Fruit fly (Drosophila melanogaster) whole organism, pupa: ENCODE measurements around the gene Es2.

Experiments used
- CG13204 ChIP-seq: fragments of 200-800 bp; sonication (Bioruptor generic); optimal IDR thresholded peaks from 2 replicates; lab custom pipeline; 2018; ENCODE audit warnings: missing biosample characterization, mild to moderate bottlenecking, missing genetic modification characterization, moderate library complexity
- CG14655 ChIP-seq: fragments of 200-800 bp; sonication (Bioruptor generic); optimal IDR thresholded peaks from 3 replicates; lab custom pipeline; 2017; ENCODE audit warnings: mild to moderate bottlenecking, missing biosample characterization, missing genetic modification reagents, missing genetic modification characterization
- CG15710 ChIP-seq: fragments of 200-800 bp; sonication (Bioruptor generic); optimal IDR thresholded peaks from 2 replicates; lab custom pipeline; 2018; ENCODE audit warnings: missing biosample characterization, mild to moderate bottlenecking, missing genetic modification characterization, moderate library complexity
- CG17806 ChIP-seq: fragments of 200-800 bp; sonication (Bioruptor generic); optimal IDR thresholded peaks from 2 replicates; lab custom pipeline; 2018; ENCODE audit warnings: missing biosample characterization, mild to moderate bottlenecking, missing genetic modification characterization, moderate library complexity
- CG32121 ChIP-seq: fragments of 200-800 bp; sonication (Bioruptor generic); IDR thresholded peaks from 2 replicates; pipeline ENCODE4 v1.3.6; 2022; ENCODE audit warnings: missing biosample characterization, missing genetic modification characterization
- CG34367 ChIP-seq: fragments of 200-800 bp; sonication (Bioruptor generic); optimal IDR thresholded peaks from 2 replicates; lab custom pipeline; 2018; ENCODE audit warnings: missing biosample characterization, mild to moderate bottlenecking, missing genetic modification characterization
- CG8301 ChIP-seq: fragments of 200-800 bp; sonication (Bioruptor generic); optimal IDR thresholded peaks from 2 replicates; lab custom pipeline; 2018; ENCODE audit warnings: missing biosample characterization, mild to moderate bottlenecking, missing genetic modification characterization
- D1 ChIP-seq: fragments of 200-800 bp; sonication (Bioruptor generic); optimal IDR thresholded peaks from 2 replicates; lab custom pipeline; 2018; ENCODE audit warnings: missing biosample characterization, mild to moderate bottlenecking, missing genetic modification characterization, moderate library complexity
- EcR ChIP-seq: fragments of 200-800 bp; sonication (Bioruptor generic); optimal IDR thresholded peaks from 3 replicates; lab custom pipeline; 2019; ENCODE audit warnings: missing biosample characterization, missing genetic modification characterization, mild to moderate bottlenecking, moderate library complexity, missing genetic modification reagents
- Ets98B ChIP-seq: fragments of 200-800 bp; sonication (Bioruptor generic); IDR thresholded peaks from 2 replicates; pipeline ENCODE4 v1.3.6; 2022; ENCODE audit warnings: missing biosample characterization, missing genetic modification characterization
- fd96Ca ChIP-seq: fragments of 200-800 bp; sonication (Bioruptor generic); IDR thresholded peaks from 3 replicates; pipeline ENCODE4 v1.3.6; 2022; ENCODE audit warnings: missing biosample characterization, missing genetic modification characterization
- gl ChIP-seq: fragments of 200-800 bp; sonication (Bioruptor generic); optimal IDR thresholded peaks from 2 replicates; lab custom pipeline; 2018; ENCODE audit warnings: missing biosample characterization, mild to moderate bottlenecking, missing genetic modification characterization
- rn ChIP-seq: fragments of 200-800 bp; sonication (Bioruptor generic); IDR thresholded peaks from 2 replicates; pipeline ENCODE4 v1.3.6; 2022; ENCODE audit warnings: missing biosample characterization, missing genetic modification characterization

dm6 chrX:8448171-8448570, 13.1 kb upstream of the Es2 start:
- no peak for TF ChIP-seq CG8301 (tag; lab: Kevin White, UChicago)
- TF ChIP-seq rn (GFP tag; lab: Robert Waterston, UW) = no peak
- no peak for TF ChIP-seq CG34367 (tag; lab: Kevin White, UChicago)
- no peak for TF ChIP-seq CG32121 (GFP tag; lab: Robert Waterston, UW)
- TF ChIP-seq CG15710 (tag; lab: Kevin White, UChicago) = no peak
- no peak for TF ChIP-seq fd96Ca
- TF ChIP-seq EcR (GFP tag; lab: Kevin White, UChicago) = no peak
- TF ChIP-seq CG13204 (GFP tag; lab: Kevin White, UChicago) = no peak
- no peak for TF ChIP-seq gl (tag; lab: Kevin White, UChicago)
- TF ChIP-seq D1 (tag; lab: Kevin White, UChicago) = no peak
- no peak for TF ChIP-seq CG17806
- no peak for TF ChIP-seq Ets98B (GFP tag; lab: Robert Waterston, UW)
- TF ChIP-seq CG14655 (GFP tag; lab: Kevin White, UChicago) = no peak
